Worm (Caenorhabditis elegans) whole organism, late embryonic: ENCODE results near the gene VY10G11R.1.
A peak's percentile ranks its signal among the peaks of the same experiment; 100 is the strongest.

Experiments used
- C38D4.7 ChIP-seq: fragments of 200-800 bp; sonication (Bioruptor generic); optimal IDR thresholded peaks from 2 replicates; lab custom pipeline; 2018; ENCODE audit warnings: mild to moderate bottlenecking, missing genetic modification characterization, moderate library complexity, missing compliant biosample characterization
- K02D7.2 ChIP-seq: sonication (generic microtip); optimal IDR thresholded peaks from 2 replicates; lab custom pipeline; 2017; ENCODE audit warnings: mild to moderate bottlenecking, missing genetic modification characterization, missing compliant biosample characterization
- T23F11.4 ChIP-seq: fragments of 200-800 bp; sonication (Bioruptor generic); optimal IDR thresholded peaks from 2 replicates; lab custom pipeline; 2018; ENCODE audit warnings: mild to moderate bottlenecking, missing genetic modification characterization, missing compliant biosample characterization
- Y22D7AL.16 ChIP-seq: sonication (generic microtip); optimal IDR thresholded peaks from 2 replicates; lab custom pipeline; 2016; ENCODE audit warnings: missing genetic modification characterization, missing compliant biosample characterization
- ahr-1 ChIP-seq: sonication (generic microtip); optimal IDR thresholded peaks from 2 replicates; lab custom pipeline; 2016; ENCODE audit warnings: missing genetic modification characterization, missing compliant biosample characterization
- ama-1 ChIP-seq: fragments of 150-350 bp; optimal IDR thresholded peaks from 2 replicates; lab custom pipeline; 2014
- ceh-14 ChIP-seq: sonication (generic microtip); optimal IDR thresholded peaks from 2 replicates; lab custom pipeline; 2016; ENCODE audit warnings: missing genotype, missing genetic modification characterization, missing compliant biosample characterization
- ceh-18 ChIP-seq: sonication (generic microtip); optimal IDR thresholded peaks from 2 replicates; lab custom pipeline; 2016; ENCODE audit warnings: missing genetic modification characterization, missing compliant biosample characterization
- ceh-19 ChIP-seq: fragments of 200-800 bp; sonication (Bioruptor generic); optimal IDR thresholded peaks from 2 replicates; lab custom pipeline; 2018; ENCODE audit warnings: mild to moderate bottlenecking, missing genetic modification characterization, missing compliant biosample characterization
- ceh-2 ChIP-seq: sonication (generic microtip); optimal IDR thresholded peaks from 2 replicates; lab custom pipeline; 2016; ENCODE audit warnings: missing genotype, missing genetic modification characterization, missing compliant biosample characterization
- ceh-30 ChIP-seq: fragments of 150-350 bp; optimal IDR thresholded peaks from 2 replicates; lab custom pipeline; 2014; ENCODE audit warnings: missing biosample characterization, missing genetic modification characterization
- ceh-31 ChIP-seq: sonication (generic microtip); optimal IDR thresholded peaks from 2 replicates; lab custom pipeline; 2016; ENCODE audit warnings: missing genetic modification characterization, missing compliant biosample characterization
- ceh-45 ChIP-seq: fragments of 200-800 bp; sonication (Bioruptor generic); IDR thresholded peaks from 2 replicates; pipeline ENCODE4 v1.3.6; 2022; ENCODE audit warnings: missing genetic modification reagents, missing genetic modification characterization, missing compliant biosample characterization
- ceh-48 ChIP-seq: sonication (generic microtip); optimal IDR thresholded peaks from 2 replicates; lab custom pipeline; 2016; ENCODE audit warnings: missing genetic modification characterization, inconsistent platforms, missing compliant biosample characterization
- ceh-6 ChIP-seq: fragments of 200-800 bp; sonication (Bioruptor generic); optimal IDR thresholded peaks from 2 replicates; lab custom pipeline; 2018; ENCODE audit warnings: mild to moderate bottlenecking, missing genetic modification characterization, missing compliant biosample characterization
- che-1 ChIP-seq: sonication (generic microtip); optimal IDR thresholded peaks from 2 replicates; lab custom pipeline; 2016; ENCODE audit warnings: mild to moderate bottlenecking, missing genetic modification characterization, missing compliant biosample characterization
- dve-1 ChIP-seq: sonication (generic microtip); optimal IDR thresholded peaks from 2 replicates; lab custom pipeline; 2017; ENCODE audit warnings: antibody characterized with exemption, mild to moderate bottlenecking, missing genetic modification characterization, missing compliant biosample characterization
- elt-2 ChIP-seq: sonication (generic microtip); optimal IDR thresholded peaks from 2 replicates; lab custom pipeline; 2016; ENCODE audit warnings: missing genetic modification reagents, missing genetic modification characterization, missing compliant biosample characterization
- elt-4 ChIP-seq: sonication (generic microtip); optimal IDR thresholded peaks from 2 replicates; lab custom pipeline; 2016; ENCODE audit warnings: missing genetic modification characterization, missing compliant biosample characterization
- ets-4 ChIP-seq: sonication (generic microtip); optimal IDR thresholded peaks from 2 replicates; lab custom pipeline; 2016; ENCODE audit warnings: missing genetic modification characterization, missing compliant biosample characterization
- fax-1 ChIP-seq: sonication (generic microtip); optimal IDR thresholded peaks from 2 replicates; lab custom pipeline; 2016; ENCODE audit warnings: missing genotype, missing genetic modification characterization, missing compliant biosample characterization
- gmeb-2 ChIP-seq: sonication (generic microtip); optimal IDR thresholded peaks from 2 replicates; lab custom pipeline; 2016; ENCODE audit warnings: missing genetic modification characterization, inconsistent platforms, missing compliant biosample characterization
- hlh-13 ChIP-seq: fragments of 200-800 bp; sonication (Bioruptor generic); optimal IDR thresholded peaks from 2 replicates; lab custom pipeline; 2018; ENCODE audit warnings: mild to moderate bottlenecking, missing genetic modification characterization, missing compliant biosample characterization
- hlh-30 ChIP-seq: sonication (generic microtip); optimal IDR thresholded peaks from 2 replicates; lab custom pipeline; 2017; ENCODE audit warnings: antibody characterized with exemption, missing genetic modification characterization, missing compliant biosample characterization; ENCODE audit not compliant: insufficient read depth
- hlh-6 ChIP-seq: sonication (generic microtip); optimal IDR thresholded peaks from 2 replicates; lab custom pipeline; 2016; ENCODE audit warnings: missing genotype, missing genetic modification characterization, missing compliant biosample characterization
- lim-6 ChIP-seq: sonication (generic microtip); optimal IDR thresholded peaks from 2 replicates; lab custom pipeline; 2016; ENCODE audit warnings: missing genetic modification characterization, missing compliant biosample characterization
- lin-11 ChIP-seq: fragments of 200-800 bp; sonication (Bioruptor generic); optimal IDR thresholded peaks from 2 replicates; lab custom pipeline; 2018; ENCODE audit warnings: mild to moderate bottlenecking, missing genetic modification characterization, missing compliant biosample characterization
- madf-2 ChIP-seq: sonication (generic microtip); optimal IDR thresholded peaks from 2 replicates; lab custom pipeline; 2017; ENCODE audit warnings: missing genetic modification characterization, missing compliant biosample characterization
- mec-3 ChIP-seq: sonication (generic microtip); optimal IDR thresholded peaks from 2 replicates; lab custom pipeline; 2016; ENCODE audit warnings: borderline replicate concordance, missing genetic modification characterization, missing compliant biosample characterization
- nfya-1 ChIP-seq: sonication (generic microtip); optimal IDR thresholded peaks from 2 replicates; lab custom pipeline; 2017; ENCODE audit warnings: missing genetic modification characterization, mild to moderate bottlenecking, missing compliant biosample characterization, antibody characterized with exemption, moderate library complexity
- nhr-232 ChIP-seq: sonication (generic microtip); optimal IDR thresholded peaks from 2 replicates; lab custom pipeline; 2016; ENCODE audit warnings: missing genetic modification characterization, missing compliant biosample characterization
- npax-4 ChIP-seq: sonication (generic microtip); optimal IDR thresholded peaks from 2 replicates; lab custom pipeline; 2016; ENCODE audit warnings: missing genetic modification characterization, missing compliant biosample characterization
- pha-2 ChIP-seq: sonication (generic microtip); optimal IDR thresholded peaks from 2 replicates; lab custom pipeline; 2017; ENCODE audit warnings: mild to moderate bottlenecking, missing genetic modification characterization, missing compliant biosample characterization
- pha-4 ChIP-seq: fragments of 150-350 bp; optimal IDR thresholded peaks from 2 replicates; lab custom pipeline; 2018; ENCODE audit warnings: missing biosample characterization, missing genetic modification reagents, missing genetic modification characterization
- rnt-1 ChIP-seq: sonication (generic microtip); optimal IDR thresholded peaks from 2 replicates; lab custom pipeline; 2016; ENCODE audit warnings: missing genetic modification characterization, missing compliant biosample characterization
- sdc-2 ChIP-seq: sonication (generic microtip); optimal IDR thresholded peaks from 2 replicates; lab custom pipeline; 2016; ENCODE audit warnings: missing genotype, missing genetic modification characterization, missing compliant biosample characterization
- sox-2 ChIP-seq: fragments of 200-800 bp; sonication (Bioruptor generic); IDR thresholded peaks from 2 replicates; pipeline ENCODE4 v1.3.6; 2022; ENCODE audit warnings: missing genetic modification reagents, missing genetic modification characterization, missing compliant biosample characterization
- sox-4 ChIP-seq: sonication (generic microtip); optimal IDR thresholded peaks from 2 replicates; lab custom pipeline; 2017; ENCODE audit warnings: mild to moderate bottlenecking, missing genetic modification characterization, inconsistent platforms, missing compliant biosample characterization
- tbx-2 ChIP-seq: sonication (generic microtip); optimal IDR thresholded peaks from 2 replicates; lab custom pipeline; 2016; ENCODE audit warnings: missing genetic modification characterization, missing compliant biosample characterization
- tbx-7 ChIP-seq: sonication (generic microtip); optimal IDR thresholded peaks from 2 replicates; lab custom pipeline; 2016; ENCODE audit warnings: missing genotype, missing genetic modification characterization, missing compliant biosample characterization
- unc-3 ChIP-seq, 2 experiments: fragments of 200-800 bp in 1 of 2; sonication (Bioruptor generic) in 1 of 2; sonication (generic microtip) in 1 of 2; conservative IDR thresholded peaks in 1 of 2; optimal IDR thresholded peaks in 1 of 2; 2 replicates each; pipeline versions ENCODE4 v1.3.6 to Lab custom; 2016 to 2022; ENCODE audit warnings: missing compliant biosample characterization in 2 of 2, missing genetic modification characterization in 2 of 2, missing genetic modification reagents in 1 of 2
- unc-42 ChIP-seq: sonication (generic microtip); optimal IDR thresholded peaks from 2 replicates; lab custom pipeline; 2016; ENCODE audit warnings: missing genotype, missing genetic modification characterization, missing compliant biosample characterization
- unc-55 ChIP-seq: sonication (generic microtip); optimal IDR thresholded peaks from 2 replicates; lab custom pipeline; 2017; ENCODE audit warnings: missing biosample characterization, missing genetic modification reagents, missing genetic modification characterization
- unc-86 ChIP-seq: sonication (generic microtip); optimal IDR thresholded peaks from 2 replicates; lab custom pipeline; 2016; ENCODE audit warnings: missing genetic modification characterization, missing compliant biosample characterization
- zip-5 ChIP-seq: sonication (generic microtip); optimal IDR thresholded peaks from 2 replicates; lab custom pipeline; 2016; ENCODE audit warnings: missing genetic modification characterization, missing compliant biosample characterization
- ztf-16 ChIP-seq: sonication (generic microtip); optimal IDR thresholded peaks from 2 replicates; lab custom pipeline; 2017; ENCODE audit warnings: missing genetic modification characterization, missing compliant biosample characterization

Gene VY10G11R.1

DNA sequence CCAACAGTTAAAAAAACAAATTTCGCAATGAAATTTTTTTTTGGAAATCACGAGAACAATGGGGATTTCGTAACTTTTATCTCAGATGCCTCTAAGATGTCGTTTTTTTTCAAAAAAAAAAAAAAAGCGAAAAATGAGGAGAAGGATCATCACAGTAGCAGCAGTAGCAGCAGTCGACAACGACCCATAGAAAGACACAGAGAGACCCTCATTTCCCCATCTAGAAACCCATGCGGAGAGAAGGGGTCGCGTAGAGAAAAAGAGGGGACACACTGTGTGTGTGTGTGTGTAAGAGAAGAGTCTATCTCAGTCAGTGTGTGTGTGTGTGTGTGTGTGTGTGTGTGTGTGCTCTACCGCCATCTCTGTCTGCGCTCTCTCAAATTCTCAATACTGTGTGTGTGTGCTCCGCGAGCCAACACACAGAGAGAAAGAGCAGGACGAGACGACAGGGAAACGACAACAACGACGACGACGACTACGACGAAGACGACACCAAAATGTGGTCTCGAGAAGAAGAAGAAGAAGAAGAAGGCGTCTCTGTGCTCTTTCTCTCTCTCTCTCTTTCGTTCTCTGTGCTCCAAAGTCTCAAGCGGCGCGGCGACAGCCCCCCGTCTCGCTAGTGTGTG, 20.7 kb upstream of the VY10G11R.1 start (continued):
- TF ChIP-seq sdc-2 (tag; lab: Kevin White, UChicago): no peak
- TF ChIP-seq K02D7.2 (tag; lab: Kevin White, UChicago): no peak
- TF ChIP-seq ceh-18 (tag; lab: Kevin White, UChicago): peak; percentile 72
- TF ChIP-seq hlh-13: no peak
- TF ChIP-seq ceh-14 (tag; lab: Kevin White, UChicago): no peak
- TF ChIP-seq hlh-6: no peak
- peak; percentile 57 for TF ChIP-seq unc-42
- peak; percentile 60 for TF ChIP-seq ceh-31 (tag; lab: Kevin White, UChicago)
- TF ChIP-seq fax-1: no peak
- no peak for TF ChIP-seq lim-6 (tag; lab: Kevin White, UChicago)
- peak; percentile 3 for TF ChIP-seq rnt-1
- no peak for TF ChIP-seq ceh-30 (tag; lab: Kevin White, UChicago)
- no peak for TF ChIP-seq zip-5
- peak; percentile 48 for TF ChIP-seq madf-2 (tag; lab: Kevin White, UChicago)
- no peak for TF ChIP-seq lin-11
- TF ChIP-seq ama-1: no peak
- no peak for TF ChIP-seq ahr-1
- TF ChIP-seq tbx-7 (tag; lab: Kevin White, UChicago): peak; percentile 5

DNA sequence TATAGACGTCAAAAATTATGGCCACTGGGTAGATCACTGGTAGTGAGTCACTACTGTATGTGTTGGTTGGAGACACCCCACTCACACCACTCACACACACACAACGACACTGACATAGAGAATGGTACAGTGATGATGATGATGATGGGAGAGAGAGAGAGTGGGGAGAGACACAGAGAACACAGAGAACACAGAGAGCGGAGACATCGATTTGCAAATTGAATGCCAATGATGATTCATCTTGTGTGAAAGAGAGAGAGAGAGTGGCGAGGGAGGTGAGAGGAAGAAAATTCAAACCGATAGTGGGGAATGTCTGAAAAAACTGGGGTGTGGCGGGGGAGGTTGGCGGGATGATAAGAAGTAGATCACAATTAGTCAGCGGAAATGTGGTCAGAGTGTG, 19.2 kb upstream of the VY10G11R.1 start:
- TF ChIP-seq elt-4 (tag; lab: Kevin White, UChicago) (no peak), madf-2 (tag; lab: Kevin White, UChicago) (peak; percentile 2), ceh-6 (GFP tag; lab: Kevin White, UChicago) (no peak), hlh-30 (tag; lab: Kevin White, UChicago) (no peak), tbx-2 (tag; lab: Kevin White, UChicago) (peak; percentile 38), hlh-13 (no peak), elt-2 (no peak), ceh-31 (tag; lab: Kevin White, UChicago) (peak; percentile 17), ama-1 (peak; percentile 30), unc-55 (peak; percentile 38), nfya-1 (peak; percentile 62), ceh-18 (tag; lab: Kevin White, UChicago) (peak; percentile 3), T23F11.4 (no peak), ahr-1 (no peak), gmeb-2 (tag; lab: Kevin White, UChicago) (no peak), mec-3 (tag; lab: Kevin White, UChicago) (no peak), dve-1 (peak; percentile 26), unc-3 (GFP tag; conservative IDR thresholded peaks at IDR 0.05; lab: Robert Waterston, UW) (no peak), unc-3 (tag; optimal IDR thresholded peaks at IDR 0.05; lab: Kevin White, UChicago) (no peak), npax-4 (tag; lab: Kevin White, UChicago) (no peak), che-1 (no peak), ztf-16 (tag; lab: Kevin White, UChicago) (peak; percentile 4), zip-5 (no peak), ceh-45 (no peak), sox-2 (GFP tag; lab: Robert Waterston, UW) (0 out of 2 replicates have a peak, but pooled peaks have one; percentile 3), ets-4 (no peak)

DNA sequence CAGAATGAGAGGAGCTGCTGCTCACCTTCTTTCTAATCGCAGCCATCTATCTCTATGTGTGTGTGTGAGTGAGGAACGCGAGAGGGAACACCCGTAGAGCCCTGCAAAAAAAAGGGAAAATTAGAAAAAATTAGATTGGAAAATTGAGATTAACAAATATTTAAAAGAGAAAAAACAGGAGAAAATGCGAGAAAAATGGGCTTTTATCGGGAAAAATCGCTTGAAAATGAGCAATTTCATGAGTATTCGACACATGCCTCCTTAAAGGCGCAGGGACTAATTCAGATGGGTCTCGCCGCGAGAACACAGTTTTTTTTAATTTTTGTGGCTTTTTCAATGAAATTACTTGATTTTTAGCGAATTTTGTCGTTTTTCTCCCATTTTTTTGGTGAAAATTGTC, 18.1 kb upstream of the VY10G11R.1 start, which contains the start of gene rho-1:
TSS of gene rho-1 (minus strand) at position 101 of the 400 bp plus-strand sequence.
- TF ChIP-seq unc-55 (no peak), pha-2 (tag; lab: Kevin White, UChicago) (no peak), C38D4.7 (GFP tag; lab: Kevin White, UChicago) (no peak), ama-1 (no peak), mec-3 (tag; lab: Kevin White, UChicago) (no peak), pha-4 (tag; lab: Kevin White, UChicago) (no peak), ceh-2 (no peak), unc-86 (tag; lab: Kevin White, UChicago) (no peak), nhr-232 (tag; lab: Kevin White, UChicago) (no peak), ceh-48 (tag; lab: Kevin White, UChicago) (no peak), sox-4 (tag; lab: Kevin White, UChicago) (no peak), ceh-6 (GFP tag; lab: Kevin White, UChicago) (no peak), che-1 (no peak), ceh-19 (no peak), Y22D7AL.16 (tag; lab: Kevin White, UChicago) (no peak), ceh-31 (tag; lab: Kevin White, UChicago) (no peak), K02D7.2 (tag; lab: Kevin White, UChicago) (no peak), tbx-2 (tag; lab: Kevin White, UChicago) (no peak), madf-2 (tag; lab: Kevin White, UChicago) (no peak)
